Fruit fly (Drosophila melanogaster) ovary, adult (tissue): Measurements from ENCODE around the gene CG32793.

ENCODE experiments used
- CG17801 ChIP-seq: fragments of 200-800 bp; optimal IDR thresholded peaks from 2 replicates; lab custom pipeline; 2019; ENCODE audit warnings: missing biosample characterization, mild to moderate bottlenecking, missing genetic modification characterization, moderate library complexity; ENCODE audit not compliant: partially characterized antibody

Gene CG32793

dm6 chrX:2938556-2938955, 9.0 kb downstream of the CG32793 start, which contains the start of gene CG14420:
CG14420 (plus strand) TSS chrX:2938856.
- no peak for TF ChIP-seq CG17801 (GFP tag; lab: Kevin White, UChicago)

dm6 chrX:2941108-2941507, 11.5 kb downstream of the CG32793 start, which contains the start of gene CG14421:
CG14421 (plus strand) TSS chrX:2941408.
- no peak for TF ChIP-seq CG17801 (GFP tag; lab: Kevin White, UChicago)

- TF ChIP-seq CG17801 (GFP tag; lab: Kevin White, UChicago): no peak
These were observed 13.5 kb downstream of the CG32793 start, which contains the start of gene CG14422 for dm6 chrX:2943086-2943485. CG14422 (plus strand) TSS chrX:2943386.

dm6 chrX:2945103-2945502, 15.5 kb downstream of the CG32793 start, which contains the start of gene CG14423:
CG14423 (plus strand) TSS chrX:2945403.
- no peak for TF ChIP-seq CG17801 (GFP tag; lab: Kevin White, UChicago)

dm6 chrX:2946794-2947193, 17.2 kb downstream of the CG32793 start, which contains the start of gene CG17959:
CG17959 (plus strand) TSS chrX:2947094.
- no peak for TF ChIP-seq CG17801 (GFP tag; lab: Kevin White, UChicago)

dm6 chrX:2947545-2948072, 18.0 kb downstream of the CG32793 start, which contains the start of gene CG3603:
CG3603 (plus strand) TSS chrX:2948034.
- peak; percentile 93 for TF ChIP-seq CG17801 (GFP tag; lab: Kevin White, UChicago)

- no peak for TF ChIP-seq CG17801 (GFP tag; lab: Kevin White, UChicago)
These were observed 19.5 kb downstream of the CG32793 start for dm6 chrX:2949114-2949513.

dm6 chrX:2951637-2952036, 22.0 kb downstream of the CG32793 start:
- TF ChIP-seq CG17801 (GFP tag; lab: Kevin White, UChicago): no peak

dm6 chrX:2956641-2957040, 27.0 kb downstream of the CG32793 start:
- no peak for TF ChIP-seq CG17801 (GFP tag; lab: Kevin White, UChicago)

dm6 chrX:2963171-2963570, 33.6 kb downstream of the CG32793 start:
- no peak for TF ChIP-seq CG17801 (GFP tag; lab: Kevin White, UChicago)

dm6 chrX:2963790-2964335, 34.3 kb downstream of the CG32793 start:
- no peak for TF ChIP-seq CG17801 (GFP tag; lab: Kevin White, UChicago)

dm6 chrX:2964678-2965231, 35.2 kb downstream of the CG32793 start:
- TF ChIP-seq CG17801 (GFP tag; lab: Kevin White, UChicago): no peak

- TF ChIP-seq CG17801 (GFP tag; lab: Kevin White, UChicago): no peak
These were observed 39.4 kb downstream of the CG32793 start for dm6 chrX:2969039-2969438.

dm6 chrX:2973593-2973992, 44.0 kb downstream of the CG32793 start, which contains the start of gene rst:
rst (minus strand) TSS chrX:2973834.
- no peak for TF ChIP-seq CG17801 (GFP tag; lab: Kevin White, UChicago)

- TF ChIP-seq CG17801 (GFP tag; lab: Kevin White, UChicago): no peak
These were observed 48.4 kb downstream of the CG32793 start for dm6 chrX:2977857-2978473.
